Fruit fly (Drosophila melanogaster): ENCODE results near the gene Ranbp21.

Ranbp21 gene

DNA sequence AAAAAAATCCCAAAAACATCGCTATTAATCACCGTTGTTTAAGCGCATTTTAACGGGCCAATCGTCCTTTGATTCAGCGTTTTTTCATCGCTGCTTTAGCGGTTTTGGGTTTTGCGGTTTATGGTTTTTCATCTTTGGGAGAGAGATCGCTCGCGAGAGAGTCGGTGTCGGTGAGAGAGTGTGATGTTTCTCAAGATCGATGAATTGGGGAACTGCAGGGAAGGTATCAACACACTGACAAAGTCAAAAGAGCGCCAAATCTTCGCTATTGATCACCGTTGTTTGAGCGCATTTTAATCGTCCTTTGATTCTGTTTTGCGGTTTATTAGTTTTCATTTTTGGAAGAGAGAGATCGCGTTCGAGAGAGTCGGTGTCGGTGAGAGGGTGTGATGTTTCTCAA lies 38.0 kb upstream of the Ranbp21 start:
- TF ChIP-seq bab1 (GFP tag; optimal IDR thresholded peaks at IDR 0.05), result no peak
- TF ChIP-seq ovo (GFP tag; optimal IDR thresholded peaks at IDR 0.05), result no peak
- TF ChIP-seq CG5204 (GFP tag; optimal IDR thresholded peaks at IDR 0.05), result no peak
- no peak for TF ChIP-seq CG33017 (tag; optimal IDR thresholded peaks at IDR 0.05)
- TF ChIP-seq Clk (GFP tag; optimal IDR thresholded peaks at IDR 0.05), result no peak
- no peak for TF ChIP-seq CG11617 (GFP tag; optimal IDR thresholded peaks at IDR 0.05)
- no peak for TF ChIP-seq Crg-1 (GFP tag; optimal IDR thresholded peaks at IDR 0.05)
- no peak for TF ChIP-seq CG14711 (tag; optimal IDR thresholded peaks at IDR 0.05)
- TF ChIP-seq Mnt (GFP tag; optimal IDR thresholded peaks at IDR 0.05), result no peak
- no peak for TF ChIP-seq CG7045 (GFP tag; optimal IDR thresholded peaks at IDR 0.05)
- no peak for TF ChIP-seq toe (GFP tag; optimal IDR thresholded peaks at IDR 0.05)
- TF ChIP-seq CG1620 (GFP tag; optimal IDR thresholded peaks at IDR 0.05), result no peak
- TF ChIP-seq Hr96 (GFP tag; optimal IDR thresholded peaks at IDR 0.05), result no peak

DNA sequence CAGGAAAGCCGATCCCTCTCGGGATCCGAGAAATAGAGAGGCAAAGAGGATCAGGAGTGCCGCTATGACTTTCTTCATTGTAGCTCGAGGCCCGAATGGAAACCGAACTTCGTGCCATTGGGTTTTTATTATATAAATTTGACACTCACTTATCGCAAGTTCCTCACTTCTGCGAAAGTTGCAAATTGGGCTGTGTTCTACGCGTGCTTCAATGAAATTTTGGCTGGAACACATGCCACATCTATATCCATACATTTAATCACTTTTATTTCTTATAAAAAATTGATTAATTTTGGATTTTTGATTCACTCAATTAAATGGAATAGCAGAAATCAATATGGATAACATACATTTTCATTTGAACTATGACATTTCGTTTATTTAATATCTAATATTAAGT lies 36.8 kb upstream of the Ranbp21 start, which contains the start of gene CG14227:
CG14227 (minus strand) TSS at position 101 of the 400 bp plus-strand sequence.
- no peak for TF ChIP-seq CG33017 (tag; optimal IDR thresholded peaks at IDR 0.05)
- no peak for TF ChIP-seq pad (GFP tag; optimal IDR thresholded peaks at IDR 0.05)
- TF ChIP-seq CG7045 (GFP tag; optimal IDR thresholded peaks at IDR 0.05), result no peak
- no peak for TF ChIP-seq Clk (GFP tag; optimal IDR thresholded peaks at IDR 0.05)
- no peak for TF ChIP-seq kay (GFP tag; ENCODE audit: borderline replicate concordance)

DNA sequence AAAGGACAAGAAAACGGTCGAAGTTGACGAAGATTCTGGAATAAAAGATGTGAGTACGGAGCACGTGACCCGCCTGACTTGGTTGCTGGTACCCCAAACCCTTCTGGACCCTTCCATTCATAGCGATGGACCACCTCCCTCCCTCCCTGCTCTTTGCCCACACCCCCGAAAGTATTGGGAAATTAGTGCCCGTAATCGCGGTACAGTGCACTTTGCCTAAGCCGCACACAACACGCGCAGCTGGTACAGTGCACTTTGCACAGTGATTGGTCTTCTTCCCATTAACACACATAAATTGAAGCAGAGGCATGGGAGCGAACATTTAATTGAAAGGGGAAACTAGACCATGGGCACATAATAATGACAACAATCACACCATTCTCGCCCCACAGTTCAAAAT lies 32.0 kb upstream of the Ranbp21 start:
- TF ChIP-seq CG12768 (GFP tag; optimal IDR thresholded peaks at IDR 0.05) (peak; percentile 19), CG11617 (GFP tag; optimal IDR thresholded peaks at IDR 0.05) (no peak), CG14711 (tag; optimal IDR thresholded peaks at IDR 0.05) (no peak), CG7101 (tag; optimal IDR thresholded peaks at IDR 0.05) (no peak), toe (GFP tag; optimal IDR thresholded peaks at IDR 0.05) (no peak), bab1 (GFP tag; optimal IDR thresholded peaks at IDR 0.05) (no peak), Crg-1 (GFP tag; optimal IDR thresholded peaks at IDR 0.05) (no peak)

- TF ChIP-seq CG5204 (GFP tag; optimal IDR thresholded peaks at IDR 0.05) (no peak), Crg-1 (GFP tag; optimal IDR thresholded peaks at IDR 0.05) (peak; percentile 28), ovo (GFP tag; optimal IDR thresholded peaks at IDR 0.05) (peak; percentile 31), toe (GFP tag; optimal IDR thresholded peaks at IDR 0.05) (peak; percentile 29), Mnt (GFP tag; optimal IDR thresholded peaks at IDR 0.05) (peak; percentile 63), CG11617 (GFP tag; optimal IDR thresholded peaks at IDR 0.05) (peak; percentile 33), cic (GFP tag; optimal IDR thresholded peaks at IDR 0.05) (peak; percentile 62), cnc (optimal IDR thresholded peaks at IDR 0.05) (no peak), tj (GFP tag; optimal IDR thresholded peaks at IDR 0.05) (peak; percentile 71), bab1 (GFP tag; optimal IDR thresholded peaks at IDR 0.05) (peak; percentile 55), CG7045 (GFP tag; optimal IDR thresholded peaks at IDR 0.05) (no peak), CG14711 (tag; optimal IDR thresholded peaks at IDR 0.05) (peak; percentile 5), Clk (GFP tag; optimal IDR thresholded peaks at IDR 0.05) (no peak), CG12768 (GFP tag; optimal IDR thresholded peaks at IDR 0.05) (peak; percentile 56), CG33017 (tag; optimal IDR thresholded peaks at IDR 0.05) (no peak), pad (GFP tag; optimal IDR thresholded peaks at IDR 0.05) (peak; percentile 50), CG7101 (tag; optimal IDR thresholded peaks at IDR 0.05) (peak; percentile 14), Hr96 (GFP tag; optimal IDR thresholded peaks at IDR 0.05) (peak; percentile 49), CG1620 (GFP tag; optimal IDR thresholded peaks at IDR 0.05) (no peak), kay (GFP tag; ENCODE audit: borderline replicate concordance) (no peak)
Measured at dm6 chrX:19683040-19683875, 31.2 kb upstream of the Ranbp21 start, which contains the start of the genes dome and Ubqn. Gene dome, minus strand, starts transcription at chrX:19683518. Gene Ubqn, plus strand, starts transcription at chrX:19683808.

DNA sequence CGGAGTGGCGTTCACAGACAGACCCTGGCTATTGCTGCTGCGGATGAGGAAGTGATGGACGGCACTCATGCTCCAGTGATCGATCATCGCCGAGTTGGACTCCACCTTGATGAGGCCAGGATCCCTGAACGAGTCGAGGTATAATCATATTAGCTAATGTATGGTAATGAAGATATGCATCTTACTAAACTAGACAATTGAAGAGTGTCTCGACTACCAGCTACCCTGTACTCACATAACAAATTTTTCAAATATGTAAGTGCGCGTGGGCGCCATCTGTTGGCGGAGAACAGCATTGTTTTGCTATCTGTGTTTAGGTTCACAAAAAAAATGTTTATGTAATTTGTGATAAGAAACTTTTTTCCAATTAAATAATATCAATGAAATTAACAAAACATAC lies 27.1 kb upstream of the Ranbp21 start:
- TF ChIP-seq cnc (optimal IDR thresholded peaks at IDR 0.05), result no peak
- no peak for TF ChIP-seq Clk (GFP tag; optimal IDR thresholded peaks at IDR 0.05)
- no peak for TF ChIP-seq CG12768 (GFP tag; optimal IDR thresholded peaks at IDR 0.05)
- no peak for TF ChIP-seq tj (GFP tag; optimal IDR thresholded peaks at IDR 0.05)
- no peak for TF ChIP-seq Hr96 (GFP tag; optimal IDR thresholded peaks at IDR 0.05)
- no peak for TF ChIP-seq CG7101 (tag; optimal IDR thresholded peaks at IDR 0.05)
- TF ChIP-seq cic (GFP tag; optimal IDR thresholded peaks at IDR 0.05), result no peak
- TF ChIP-seq Crg-1 (GFP tag; optimal IDR thresholded peaks at IDR 0.05), result no peak
- TF ChIP-seq pad (GFP tag; optimal IDR thresholded peaks at IDR 0.05), result no peak
- no peak for TF ChIP-seq CG33017 (tag; optimal IDR thresholded peaks at IDR 0.05)
- TF ChIP-seq CG14711 (tag; optimal IDR thresholded peaks at IDR 0.05), result no peak
- no peak for TF ChIP-seq CG5204 (GFP tag; optimal IDR thresholded peaks at IDR 0.05)
- no peak for TF ChIP-seq kay (GFP tag; ENCODE audit: borderline replicate concordance)
- TF ChIP-seq ovo (GFP tag; optimal IDR thresholded peaks at IDR 0.05), result no peak
- TF ChIP-seq toe (GFP tag; optimal IDR thresholded peaks at IDR 0.05), result no peak

DNA sequence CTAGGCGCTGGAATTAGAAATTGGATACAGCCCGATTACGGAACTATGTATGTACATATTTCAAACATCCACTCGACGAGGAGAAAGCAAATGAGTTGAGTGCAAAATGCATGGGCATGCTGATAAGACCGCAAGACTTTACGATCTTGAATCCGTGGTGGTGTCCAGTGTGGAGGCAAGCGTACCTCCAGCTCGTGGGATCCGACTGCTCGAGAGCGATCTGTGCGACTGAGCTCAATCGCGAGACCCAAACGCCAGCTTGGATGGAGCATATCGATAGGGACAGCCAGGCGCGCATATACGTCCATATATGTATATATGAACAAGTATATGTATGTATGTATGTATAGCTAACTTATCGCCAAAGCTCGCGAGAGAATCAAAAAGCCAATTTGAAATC lies 23.6 kb upstream of the Ranbp21 start, which contains the start of gene et:
et (minus strand) TSS at position 230 of the 400 bp plus-strand sequence.
- TF ChIP-seq ovo (GFP tag; optimal IDR thresholded peaks at IDR 0.05) (no peak), cnc (optimal IDR thresholded peaks at IDR 0.05) (no peak), cic (GFP tag; optimal IDR thresholded peaks at IDR 0.05) (no peak), bab1 (GFP tag; optimal IDR thresholded peaks at IDR 0.05) (no peak), tj (GFP tag; optimal IDR thresholded peaks at IDR 0.05) (no peak), CG5204 (GFP tag; optimal IDR thresholded peaks at IDR 0.05) (no peak), Hr96 (GFP tag; optimal IDR thresholded peaks at IDR 0.05) (no peak), pad (GFP tag; optimal IDR thresholded peaks at IDR 0.05) (no peak), CG11617 (GFP tag; optimal IDR thresholded peaks at IDR 0.05) (no peak), Clk (GFP tag; optimal IDR thresholded peaks at IDR 0.05) (no peak), CG33017 (tag; optimal IDR thresholded peaks at IDR 0.05) (no peak)
